Fruit fly (Drosophila melanogaster) Kc167 (cell line): ENCODE results near the gene pll.

Experiments used
- Myc ChIP-seq: fragments of >200 bp; optimal IDR thresholded peaks from 2 replicates; lab custom pipeline; 2017; ENCODE audit warnings: missing external identifiers
- Sin3A ChIP-seq: fragments of >200 bp; optimal IDR thresholded peaks from 2 replicates; lab custom pipeline; 2018; ENCODE audit warnings: missing external identifiers
- h ChIP-seq: fragments of >200 bp; optimal IDR thresholded peaks from 3 replicates; lab custom pipeline; 2018; ENCODE audit warnings: missing external identifiers
- insv ChIP-seq: fragments of >200 bp; optimal IDR thresholded peaks from 3 replicates; lab custom pipeline; 2018; ENCODE audit warnings: missing external identifiers
- psq ChIP-seq: fragments of >200 bp; optimal IDR thresholded peaks from 2 replicates; lab custom pipeline; 2017; ENCODE audit warnings: missing external identifiers
- ttk ChIP-seq: sonication (Bioruptor generic); optimal IDR thresholded peaks from 2 replicates; lab custom pipeline; 2017; ENCODE audit warnings: missing external identifiers

Gene pll

dm6 chr3R:27245401-27245757 is 7.6 kb downstream of the pll start:
- TF ChIP-seq Sin3A (lab: Kevin White, UChicago) (no peak), ttk (lab: Kevin White, UChicago) (no peak), h (lab: Kevin White, UChicago) (no peak), psq (lab: Kevin White, UChicago) (no peak), Myc (no peak), insv (no peak)

dm6 chr3R:27244742-27245400 is 8.1 kb downstream of the pll start, which contains the start of gene CG18766:
TSS of gene CG18766 (minus strand) at chr3R:27245249.
- no peak for TF ChIP-seq Myc
- no peak for TF ChIP-seq psq (lab: Kevin White, UChicago)
- no peak for TF ChIP-seq Sin3A (lab: Kevin White, UChicago)
- no peak for TF ChIP-seq ttk (lab: Kevin White, UChicago)
- no peak for TF ChIP-seq insv
- TF ChIP-seq h (lab: Kevin White, UChicago) = no peak

dm6 chr3R:27244412-27244741 is 8.6 kb downstream of the pll start:
- TF ChIP-seq psq (lab: Kevin White, UChicago) = no peak
- no peak for TF ChIP-seq insv
- TF ChIP-seq Myc = no peak
- no peak for TF ChIP-seq Sin3A (lab: Kevin White, UChicago)
- no peak for TF ChIP-seq h (lab: Kevin White, UChicago)
- TF ChIP-seq ttk (lab: Kevin White, UChicago) = no peak

dm6 chr3R:27240967-27241366 is 12.0 kb downstream of the pll start, which contains the start of gene CG17991:
TSS of gene CG17991 (plus strand) at chr3R:27241267.
- no peak for TF ChIP-seq Sin3A (lab: Kevin White, UChicago)
- no peak for TF ChIP-seq insv
- TF ChIP-seq Myc = no peak
- no peak for TF ChIP-seq h (lab: Kevin White, UChicago)
- TF ChIP-seq ttk (lab: Kevin White, UChicago) = no peak
- no peak for TF ChIP-seq psq (lab: Kevin White, UChicago)

- TF ChIP-seq insv = no peak
- no peak for TF ChIP-seq Myc
- no peak for TF ChIP-seq Sin3A (lab: Kevin White, UChicago)
- no peak for TF ChIP-seq h (lab: Kevin White, UChicago)
- no peak for TF ChIP-seq ttk (lab: Kevin White, UChicago)
Observed at dm6 chr3R:27238438-27239301, 14.3 kb downstream of the pll start, which contains the start of the genes CG31064 and PolA2. TSS of gene CG31064 (minus strand) at chr3R:27239085. TSS of gene PolA2 (plus strand) at chr3R:27239163.

dm6 chr3R:27237980-27238379 is 15.0 kb downstream of the pll start:
- TF ChIP-seq Myc (no peak), insv (no peak), Sin3A (lab: Kevin White, UChicago) (no peak), psq (lab: Kevin White, UChicago) (no peak), ttk (lab: Kevin White, UChicago) (no peak), h (lab: Kevin White, UChicago) (no peak)

dm6 chr3R:27233398-27233797 is 19.6 kb downstream of the pll start, which contains the start of gene CG31068:
TSS of gene CG31068 (plus strand) at chr3R:27233698.
- TF ChIP-seq ttk (lab: Kevin White, UChicago) (no peak), h (lab: Kevin White, UChicago) (no peak), insv (no peak), Myc (no peak), Sin3A (lab: Kevin White, UChicago) (no peak), psq (lab: Kevin White, UChicago) (no peak)

dm6 chr3R:27229368-27229767 is 23.6 kb downstream of the pll start, which contains the start of gene CG42814:
TSS of gene CG42814 (minus strand) at chr3R:27229468.
- TF ChIP-seq Sin3A (lab: Kevin White, UChicago) = no peak
- no peak for TF ChIP-seq h (lab: Kevin White, UChicago)
- no peak for TF ChIP-seq insv
- TF ChIP-seq ttk (lab: Kevin White, UChicago) = no peak
- no peak for TF ChIP-seq psq (lab: Kevin White, UChicago)
- no peak for TF ChIP-seq Myc

- no peak for TF ChIP-seq psq (lab: Kevin White, UChicago)
- no peak for TF ChIP-seq ttk (lab: Kevin White, UChicago)
- TF ChIP-seq Sin3A (lab: Kevin White, UChicago) = no peak
- no peak for TF ChIP-seq Myc
- TF ChIP-seq h (lab: Kevin White, UChicago) = no peak
- TF ChIP-seq insv = no peak
Observed at dm6 chr3R:27228342-27228741, 24.6 kb downstream of the pll start, which contains the start of gene CG42813. TSS of gene CG42813 (minus strand) at chr3R:27228561.

dm6 chr3R:27226080-27226648 is 26.8 kb downstream of the pll start:
- TF ChIP-seq psq (lab: Kevin White, UChicago) (no peak), ttk (lab: Kevin White, UChicago) (no peak), Sin3A (lab: Kevin White, UChicago) (no peak)

dm6 chr3R:27225490-27225889 is 27.5 kb downstream of the pll start:
- TF ChIP-seq h (lab: Kevin White, UChicago) (no peak), ttk (lab: Kevin White, UChicago) (no peak), Sin3A (lab: Kevin White, UChicago) (no peak), insv (no peak), psq (lab: Kevin White, UChicago) (no peak), Myc (no peak)

- TF ChIP-seq ttk (lab: Kevin White, UChicago) = no peak
- no peak for TF ChIP-seq h (lab: Kevin White, UChicago)
- no peak for TF ChIP-seq insv
- TF ChIP-seq Sin3A (lab: Kevin White, UChicago) = no peak
- no peak for TF ChIP-seq Myc
- no peak for TF ChIP-seq psq (lab: Kevin White, UChicago)
Observed at dm6 chr3R:27224727-27225126, 28.3 kb downstream of the pll start.
